Worm (Caenorhabditis elegans) whole organism, L1 larva: ENCODE measurements around the gene Y55D9A.2.

Experiments used
- C04F5.9 ChIP-seq: sonication (generic microtip); optimal IDR thresholded peaks from 2 replicates; lab custom pipeline; 2016; ENCODE audit warnings: missing genetic modification characterization, missing compliant biosample characterization
- Y116A8C.19 ChIP-seq: sonication (generic microtip); optimal IDR thresholded peaks from 2 replicates; lab custom pipeline; 2016; ENCODE audit warnings: missing compliant biosample characterization, missing genetic modification characterization, borderline replicate concordance
- alr-1 ChIP-seq: fragments of 200-800 bp; sonication (Bioruptor generic); optimal IDR thresholded peaks from 2 replicates; lab custom pipeline; 2018; ENCODE audit warnings: borderline replicate concordance, mild to moderate bottlenecking, missing genetic modification characterization, missing compliant biosample characterization
- aly-2 ChIP-seq: fragments of 150-350 bp; optimal IDR thresholded peaks from 2 replicates; lab custom pipeline; 2014; ENCODE audit warnings: missing biosample characterization, missing genetic modification characterization
- ceh-8 ChIP-seq: fragments of 200-800 bp; sonication (Bioruptor generic); optimal IDR thresholded peaks from 2 replicates; lab custom pipeline; 2018; ENCODE audit warnings: mild to moderate bottlenecking, missing genetic modification characterization, moderate library complexity, missing compliant biosample characterization
- ceh-82 ChIP-seq, 3 experiments: fragments of 150-350 bp in 1 of 3; sonication (generic microtip) in 2 of 3; optimal IDR thresholded peaks; 2 replicates each; lab custom pipeline; 2014 to 2017; ENCODE audit warnings: missing biosample characterization in 3 of 3, missing genetic modification characterization in 3 of 3
- ceh-90 ChIP-seq: sonication (generic microtip); optimal IDR thresholded peaks from 2 replicates; lab custom pipeline; 2016; ENCODE audit warnings: missing genetic modification characterization, missing compliant biosample characterization
- dsc-1 ChIP-seq: sonication (generic microtip); optimal IDR thresholded peaks from 2 replicates; lab custom pipeline; 2016; ENCODE audit warnings: mild to moderate bottlenecking, missing genetic modification characterization, missing compliant biosample characterization
- efl-1 ChIP-seq, 4 experiments: fragments of 150-350 bp; optimal IDR thresholded peaks in 3 of 4; peaks in 1 of 4; 1 replicate in 1 of 4; 2 replicates in 3 of 4; lab custom pipeline; 2014; ENCODE audit warnings: missing biosample characterization in 2 of 4, missing genetic modification characterization in 2 of 4, missing genetic modification reagents in 2 of 4
- efl-3 ChIP-seq: fragments of 200-800 bp; sonication (Bioruptor generic); optimal IDR thresholded peaks from 2 replicates; lab custom pipeline; 2018; ENCODE audit warnings: mild to moderate bottlenecking, missing genetic modification characterization, missing compliant biosample characterization
- egl-13 ChIP-seq: sonication (generic microtip); optimal IDR thresholded peaks from 2 replicates; lab custom pipeline; 2016; ENCODE audit warnings: missing genotype, missing genetic modification reagents, missing genetic modification characterization, missing compliant biosample characterization
- egl-27 ChIP-seq, 2 experiments: fragments of 150-350 bp in 1 of 2; sonication (generic microtip); optimal IDR thresholded peaks; 3 replicates each; lab custom pipeline; 2017 to 2018; ENCODE audit warnings: missing biosample characterization in 2 of 2, missing genetic modification characterization in 2 of 2, missing genetic modification reagents in 2 of 2
- elt-2 ChIP-seq: sonication (generic microtip); optimal IDR thresholded peaks from 2 replicates; lab custom pipeline; 2016; ENCODE audit warnings: missing genetic modification characterization, mild to moderate bottlenecking, inconsistent platforms, missing compliant biosample characterization, missing genetic modification reagents
- elt-3 ChIP-seq, 6 experiments: fragments of 150-350 bp in 1 of 6; sonication (generic microtip); optimal IDR thresholded peaks; 2 replicates each; lab custom pipeline; 2017 to 2018; ENCODE audit warnings: missing biosample characterization in 6 of 6, missing genetic modification characterization in 6 of 6, inconsistent platforms in 1 of 6
- fkh-10 ChIP-seq: sonication (generic microtip); optimal IDR thresholded peaks from 2 replicates; lab custom pipeline; 2017; ENCODE audit warnings: missing biosample characterization, missing genetic modification reagents, missing genetic modification characterization
- fkh-4 ChIP-seq: sonication (generic microtip); optimal IDR thresholded peaks from 2 replicates; lab custom pipeline; 2016; ENCODE audit warnings: missing compliant biosample characterization, missing genetic modification characterization, borderline replicate concordance
- fkh-8 ChIP-seq: sonication (generic microtip); optimal IDR thresholded peaks from 2 replicates; lab custom pipeline; 2016; ENCODE audit warnings: mild to moderate bottlenecking, missing genetic modification characterization, missing compliant biosample characterization
- fos-1 ChIP-seq: fragments of 150-350 bp; optimal IDR thresholded peaks from 2 replicates; lab custom pipeline; 2014; ENCODE audit warnings: missing biosample characterization, missing genetic modification characterization
- grh-1 ChIP-seq: fragments of 200-800 bp; sonication (Bioruptor generic); IDR thresholded peaks from 2 replicates; pipeline ENCODE4 v1.3.6; 2022; ENCODE audit warnings: missing genetic modification reagents, missing genetic modification characterization, missing compliant biosample characterization
- isw-1 ChIP-seq: fragments of 200-800 bp; sonication (Bioruptor generic); IDR thresholded peaks from 2 replicates; pipeline ENCODE4 v1.3.6; 2022; ENCODE audit warnings: missing genetic modification characterization, missing compliant biosample characterization
- lin-35 ChIP-seq, 2 experiments: fragments of 150-350 bp; optimal IDR thresholded peaks; 2 replicates each; lab custom pipeline; 2014; ENCODE audit warnings: missing biosample characterization in 2 of 2, missing genetic modification characterization in 2 of 2, missing genetic modification reagents in 2 of 2
- lir-3 ChIP-seq: sonication (generic microtip); optimal IDR thresholded peaks from 2 replicates; lab custom pipeline; 2016; ENCODE audit warnings: mild to moderate bottlenecking, missing genetic modification characterization, moderate library complexity, missing compliant biosample characterization; ENCODE audit not compliant: poor library complexity
- mab-9 ChIP-seq: fragments of 200-800 bp; sonication (Bioruptor generic); IDR thresholded peaks from 2 replicates; pipeline ENCODE4 v1.3.6; 2022; ENCODE audit warnings: missing genetic modification reagents, missing genetic modification characterization, missing compliant biosample characterization
- mef-2 ChIP-seq: fragments of 150-350 bp; optimal IDR thresholded peaks from 2 replicates; lab custom pipeline; 2014; ENCODE audit warnings: missing biosample characterization, missing genetic modification characterization
- mep-1 ChIP-seq: fragments of 150-350 bp; optimal IDR thresholded peaks from 2 replicates; lab custom pipeline; 2014; ENCODE audit warnings: missing biosample characterization, missing genetic modification characterization
- nhr-11 ChIP-seq: fragments of 150-350 bp; optimal IDR thresholded peaks from 2 replicates; lab custom pipeline; 2014; ENCODE audit warnings: missing biosample characterization, missing genetic modification characterization
- nhr-19 ChIP-seq: fragments of 200-800 bp; sonication (Bioruptor generic); conservative IDR thresholded peaks from 2 replicates; pipeline ENCODE4 v1.3.6; 2022; ENCODE audit warnings: missing genetic modification characterization, missing compliant biosample characterization
- nhr-237 ChIP-seq: fragments of 150-350 bp; optimal IDR thresholded peaks from 2 replicates; lab custom pipeline; 2014; ENCODE audit warnings: missing biosample characterization, missing genetic modification characterization
- nhr-47 ChIP-seq: sonication (generic microtip); optimal IDR thresholded peaks from 2 replicates; lab custom pipeline; 2016; ENCODE audit warnings: mild to moderate bottlenecking, missing genetic modification characterization, moderate library complexity, missing compliant biosample characterization
- nhr-77 ChIP-seq: fragments of 150-350 bp; optimal IDR thresholded peaks from 2 replicates; lab custom pipeline; 2014; ENCODE audit warnings: missing biosample characterization, missing genetic modification characterization
- nhr-85 ChIP-seq: sonication (generic microtip); peaks from one replicate; lab custom pipeline; 2016; ENCODE audit warnings: missing genetic modification characterization, inconsistent platforms, missing compliant biosample characterization
- pax-3 ChIP-seq: fragments of 200-800 bp; sonication (Bioruptor generic); optimal IDR thresholded peaks from 2 replicates; lab custom pipeline; 2018; ENCODE audit warnings: mild to moderate bottlenecking, missing genetic modification characterization, moderate library complexity, missing compliant biosample characterization
- rnt-1 ChIP-seq: sonication (generic microtip); optimal IDR thresholded peaks from 2 replicates; lab custom pipeline; 2016; ENCODE audit warnings: mild to moderate bottlenecking, missing genetic modification characterization, moderate library complexity, missing compliant biosample characterization
- sox-4 ChIP-seq: sonication (generic microtip); optimal IDR thresholded peaks from 2 replicates; lab custom pipeline; 2016; ENCODE audit warnings: missing genetic modification characterization, missing compliant biosample characterization
- sptf-1 ChIP-seq: fragments of 150-350 bp; optimal IDR thresholded peaks from 2 replicates; lab custom pipeline; 2014; ENCODE audit warnings: missing biosample characterization, missing genetic modification characterization
- sup-37 ChIP-seq: fragments of 200-800 bp; sonication (Bioruptor generic); optimal IDR thresholded peaks from 2 replicates; lab custom pipeline; 2018; ENCODE audit warnings: mild to moderate bottlenecking, missing genetic modification characterization, missing compliant biosample characterization
- swsn-7 ChIP-seq: sonication (generic microtip); optimal IDR thresholded peaks from 2 replicates; lab custom pipeline; 2016; ENCODE audit warnings: missing genetic modification characterization, missing compliant biosample characterization
- tbx-2 ChIP-seq: sonication (generic microtip); optimal IDR thresholded peaks from 2 replicates; lab custom pipeline; 2016; ENCODE audit warnings: missing genetic modification characterization, missing compliant biosample characterization
- unc-130 ChIP-seq: fragments of 150-350 bp; optimal IDR thresholded peaks from 2 replicates; lab custom pipeline; 2017; ENCODE audit warnings: missing biosample characterization, missing genetic modification characterization, inconsistent platforms
- unc-30 ChIP-seq: sonication (generic microtip); optimal IDR thresholded peaks from 2 replicates; lab custom pipeline; 2017; ENCODE audit warnings: missing biosample characterization, missing genetic modification characterization
- zip-4 ChIP-seq: fragments of 200-800 bp; sonication (Bioruptor generic); optimal IDR thresholded peaks from 2 replicates; lab custom pipeline; 2018; ENCODE audit warnings: mild to moderate bottlenecking, missing genetic modification characterization, moderate library complexity, missing compliant biosample characterization

Y55D9A.2 gene

ce11 chrIV:12633825-12634224 is 28.6 kb upstream of the Y55D9A.2 start (continued):
- no peak for TF ChIP-seq sup-37 (GFP tag; lab: Kevin White, UChicago)
- no peak for TF ChIP-seq unc-30 (tag; lab: Kevin White, UChicago)
- no peak for TF ChIP-seq mab-9 (GFP tag; lab: Robert Waterston, UW)
- no peak for TF ChIP-seq ceh-90 (tag; lab: Kevin White, UChicago)
- TF ChIP-seq egl-27 (tag; optimal IDR thresholded peaks at IDR 0.05; lab: Kevin White, UChicago) = no peak
- TF ChIP-seq Y116A8C.19 (tag; lab: Kevin White, UChicago) = no peak
- no peak for TF ChIP-seq lir-3 (tag; lab: Kevin White, UChicago)
- TF ChIP-seq mep-1 (tag; lab: Kevin White, UChicago) = peak; percentile 58
- peak; percentile 10 for TF ChIP-seq fos-1
- TF ChIP-seq lin-35 (GFP tag; optimal IDR thresholded peaks at IDR 0.05; lab: Kevin White, UChicago) = peak in 1 of 2 experiments; percentile 40
- no peak for TF ChIP-seq tbx-2
- TF ChIP-seq sptf-1 (tag; lab: Kevin White, UChicago) = no peak
- no peak for TF ChIP-seq fkh-8 (tag; lab: Kevin White, UChicago)
- TF ChIP-seq nhr-237 (tag; lab: Kevin White, UChicago) = no peak
- no peak for TF ChIP-seq efl-1 (optimal IDR thresholded peaks at IDR 0.05; lab: Kevin White, UChicago)
- TF ChIP-seq efl-1 (GFP tag; optimal IDR thresholded peaks at IDR 0.05 in 1 of 2; lab: Kevin White, UChicago) = peak in 1 of 2 experiments; percentile 85
- TF ChIP-seq grh-1 (GFP tag; lab: Robert Waterston, UW) = no peak
- TF ChIP-seq alr-1 (tag; lab: Kevin White, UChicago) = no peak
- TF ChIP-seq C04F5.9 = no peak
- no peak for TF ChIP-seq unc-130
- no peak for TF ChIP-seq swsn-7
- TF ChIP-seq nhr-47 (tag; lab: Kevin White, UChicago) = no peak
- no peak for TF ChIP-seq sox-4
- TF ChIP-seq dsc-1 (tag; lab: Kevin White, UChicago) = peak; percentile 59
- no peak for TF ChIP-seq rnt-1 (tag; lab: Kevin White, UChicago)
- TF ChIP-seq elt-2 (tag; lab: Kevin White, UChicago) = no peak
- no peak for TF ChIP-seq fkh-4 (tag; lab: Kevin White, UChicago)

- TF ChIP-seq fkh-10 (GFP tag; lab: Kevin White, UChicago) (no peak), isw-1 (GFP tag; lab: Robert Waterston, UW) (no peak), mef-2 (tag; lab: Kevin White, UChicago) (no peak), efl-3 (GFP tag; lab: Kevin White, UChicago) (no peak), elt-3 (tag; optimal IDR thresholded peaks at IDR 0.05; lab: Kevin White, UChicago) (no peak), nhr-85 (tag; lab: Kevin White, UChicago) (peak; percentile 37), nhr-19 (no peak), dsc-1 (tag; lab: Kevin White, UChicago) (peak; percentile 21), sup-37 (GFP tag; lab: Kevin White, UChicago) (no peak), nhr-77 (tag; lab: Kevin White, UChicago) (no peak), nhr-11 (no peak), mep-1 (tag; lab: Kevin White, UChicago) (peak; percentile 23)
Observed at ce11 chrIV:12632430-12632829, 27.2 kb upstream of the Y55D9A.2 start.

- TF ChIP-seq pax-3 = no peak
- no peak for TF ChIP-seq efl-3 (GFP tag; lab: Kevin White, UChicago)
- no peak for TF ChIP-seq aly-2 (tag; lab: Kevin White, UChicago)
- TF ChIP-seq ceh-8 = no peak
- TF ChIP-seq rnt-1 (tag; lab: Kevin White, UChicago) = no peak
- no peak for TF ChIP-seq ceh-82 (tag; optimal IDR thresholded peaks at IDR 0.05; lab: Kevin White, UChicago)
- no peak for TF ChIP-seq egl-13 (tag; lab: Kevin White, UChicago)
- no peak for TF ChIP-seq nhr-77 (tag; lab: Kevin White, UChicago)
- TF ChIP-seq efl-1 (optimal IDR thresholded peaks at IDR 0.05; lab: Kevin White, UChicago) = no peak
- TF ChIP-seq efl-1 (GFP tag; optimal IDR thresholded peaks at IDR 0.05 in 1 of 2; lab: Kevin White, UChicago) = no peak
- no peak for TF ChIP-seq unc-130
- TF ChIP-seq zip-4 (GFP tag; lab: Kevin White, UChicago) = no peak
- TF ChIP-seq, all 84 proteins: peak for 0
Observed at ce11 chrIV:12630922-12631321, 25.7 kb upstream of the Y55D9A.2 start, which contains the start of gene ark-1. ark-1 (minus strand) TSS chrIV:12631022.
